Worm (Caenorhabditis elegans) whole organism, L2 larva: ENCODE measurements around the gene cest-13.

Experiments used
- C34F6.9 ChIP-seq: fragments of 150-350 bp; optimal IDR thresholded peaks from 2 replicates; lab custom pipeline; 2014; ENCODE audit warnings: missing biosample characterization, missing genetic modification characterization
- F13H6.1 ChIP-seq: sonication (generic microtip); optimal IDR thresholded peaks from 2 replicates; lab custom pipeline; 2016; ENCODE audit warnings: missing genetic modification characterization, missing compliant biosample characterization
- R02D3.7 ChIP-seq: fragments of 150-350 bp; optimal IDR thresholded peaks from 2 replicates; lab custom pipeline; 2014; ENCODE audit warnings: missing biosample characterization, missing genetic modification characterization
- Y55F3AM.14 ChIP-seq: fragments of 200-800 bp; sonication (Bioruptor generic); optimal IDR thresholded peaks from 2 replicates; lab custom pipeline; 2018; ENCODE audit warnings: mild to moderate bottlenecking, missing genetic modification characterization, missing compliant biosample characterization
- aly-2 ChIP-seq: fragments of 150-350 bp; optimal IDR thresholded peaks from 2 replicates; lab custom pipeline; 2014; ENCODE audit warnings: missing biosample characterization, missing genetic modification characterization
- ama-1 ChIP-seq: fragments of 150-350 bp; optimal IDR thresholded peaks from 2 replicates; lab custom pipeline; 2018; ENCODE audit warnings: inconsistent platforms
- blmp-1 ChIP-seq: sonication (generic microtip); optimal IDR thresholded peaks from 2 replicates; lab custom pipeline; 2017; ENCODE audit warnings: missing genetic modification characterization, mild to moderate bottlenecking, missing compliant biosample characterization, antibody characterized with exemption, moderate library complexity; ENCODE audit not compliant: insufficient read depth
- ceh-82 ChIP-seq: fragments of 150-350 bp; optimal IDR thresholded peaks from 2 replicates; lab custom pipeline; 2014; ENCODE audit warnings: missing biosample characterization, missing genetic modification characterization
- crh-2 ChIP-seq: sonication (generic microtip); optimal IDR thresholded peaks from 2 replicates; lab custom pipeline; 2017; ENCODE audit warnings: missing biosample characterization, missing genetic modification characterization
- dmd-4 ChIP-seq: sonication (generic microtip); optimal IDR thresholded peaks from 2 replicates; lab custom pipeline; 2017; ENCODE audit warnings: missing biosample characterization, missing genetic modification characterization
- elt-3 ChIP-seq: sonication (generic microtip); optimal IDR thresholded peaks from 2 replicates; lab custom pipeline; 2017; ENCODE audit warnings: missing biosample characterization, missing genetic modification characterization
- fos-1 ChIP-seq: fragments of 150-350 bp; optimal IDR thresholded peaks from 2 replicates; lab custom pipeline; 2014; ENCODE audit warnings: missing biosample characterization, missing genetic modification characterization
- gmeb-1 ChIP-seq: fragments of 150-350 bp; optimal IDR thresholded peaks from 2 replicates; lab custom pipeline; 2014; ENCODE audit warnings: missing biosample characterization, missing genetic modification characterization
- lin-11 ChIP-seq: fragments of 150-350 bp; sonication (generic microtip); optimal IDR thresholded peaks from 2 replicates; lab custom pipeline; 2014; ENCODE audit warnings: missing biosample characterization, missing genetic modification characterization, inconsistent platforms, mixed read lengths
- lin-39 ChIP-seq: fragments of 150-350 bp; optimal IDR thresholded peaks from 2 replicates; lab custom pipeline; 2014; ENCODE audit warnings: missing biosample characterization, missing genetic modification reagents, missing genetic modification characterization
- lsy-2 ChIP-seq, 2 experiments: fragments of 150-350 bp in 1 of 2; sonication (generic microtip) in 1 of 2; optimal IDR thresholded peaks; 2 replicates each; lab custom pipeline; 2014 to 2017; ENCODE audit warnings: missing biosample characterization in 2 of 2, missing genetic modification characterization in 2 of 2
- mbf-1 ChIP-seq: sonication (generic microtip); optimal IDR thresholded peaks from 2 replicates; lab custom pipeline; 2017; ENCODE audit warnings: missing biosample characterization, missing genetic modification characterization
- mdl-1 ChIP-seq, 2 experiments: fragments of 150-350 bp in 1 of 2; sonication (generic microtip) in 1 of 2; optimal IDR thresholded peaks; 2 replicates each; lab custom pipeline; 2017; ENCODE audit warnings: missing biosample characterization in 2 of 2, missing genetic modification characterization in 2 of 2
- nhr-10 ChIP-seq: sonication (generic microtip); optimal IDR thresholded peaks from 2 replicates; lab custom pipeline; 2017; ENCODE audit warnings: missing biosample characterization, missing genetic modification characterization
- nhr-12 ChIP-seq: fragments of 150-350 bp; optimal IDR thresholded peaks from 2 replicates; lab custom pipeline; 2014; ENCODE audit warnings: missing biosample characterization, missing genetic modification characterization
- nhr-129 ChIP-seq: fragments of 150-350 bp; optimal IDR thresholded peaks from 2 replicates; lab custom pipeline; 2014; ENCODE audit warnings: missing biosample characterization, missing genetic modification characterization
- nhr-25 ChIP-seq: fragments of 150-350 bp; sonication (generic microtip); optimal IDR thresholded peaks from 3 replicates; lab custom pipeline; 2014; ENCODE audit warnings: missing biosample characterization, missing genetic modification characterization
- nhr-6 ChIP-seq: fragments of 150-350 bp; optimal IDR thresholded peaks from 2 replicates; lab custom pipeline; 2014; ENCODE audit warnings: missing biosample characterization, missing genetic modification characterization
- nhr-77 ChIP-seq: fragments of 150-350 bp; optimal IDR thresholded peaks from 2 replicates; lab custom pipeline; 2014; ENCODE audit warnings: missing biosample characterization, missing genetic modification characterization
- peb-1 ChIP-seq: fragments of 150-350 bp; optimal IDR thresholded peaks from 2 replicates; lab custom pipeline; 2014; ENCODE audit warnings: missing biosample characterization, missing genetic modification characterization
- sem-4 ChIP-seq: fragments of 150-350 bp; optimal IDR thresholded peaks from 2 replicates; lab custom pipeline; 2014; ENCODE audit warnings: missing biosample characterization, missing genetic modification reagents, missing genetic modification characterization
- sma-3 ChIP-seq: sonication (generic microtip); optimal IDR thresholded peaks from 2 replicates; lab custom pipeline; 2016; ENCODE audit warnings: missing genetic modification reagents, missing genetic modification characterization, missing compliant biosample characterization
- sma-9 ChIP-seq, 2 experiments: fragments of 150-350 bp in 1 of 2; sonication (generic microtip) in 1 of 2; optimal IDR thresholded peaks; 2 replicates each; lab custom pipeline; 2014 to 2016; ENCODE audit warnings: missing genetic modification characterization in 2 of 2, mild to moderate bottlenecking in 1 of 2, missing biosample characterization in 1 of 2, missing compliant biosample characterization in 1 of 2, missing genetic modification reagents in 1 of 2, moderate library complexity in 1 of 2
- unc-39 ChIP-seq: fragments of 150-350 bp; optimal IDR thresholded peaks from 2 replicates; lab custom pipeline; 2014; ENCODE audit warnings: missing biosample characterization, missing genetic modification characterization
- unc-55 ChIP-seq: fragments of 150-350 bp; sonication (generic microtip); optimal IDR thresholded peaks from 3 replicates; lab custom pipeline; 2014; ENCODE audit warnings: missing biosample characterization, missing genetic modification reagents, missing genetic modification characterization
- zag-1 ChIP-seq: fragments of 150-350 bp; optimal IDR thresholded peaks from 2 replicates; lab custom pipeline; 2014; ENCODE audit warnings: missing biosample characterization, missing genetic modification characterization
- ztf-1 ChIP-seq: fragments of 200-800 bp; sonication (Bioruptor generic); conservative IDR thresholded peaks from 2 replicates; pipeline ENCODE4 v1.3.6; 2022; ENCODE audit warnings: missing genetic modification characterization, missing compliant biosample characterization
- ztf-11 ChIP-seq: sonication (generic microtip); optimal IDR thresholded peaks from 2 replicates; lab custom pipeline; 2017; ENCODE audit warnings: missing biosample characterization, missing genetic modification characterization
- ztf-4 ChIP-seq: fragments of 150-350 bp; optimal IDR thresholded peaks from 2 replicates; lab custom pipeline; 2014; ENCODE audit warnings: missing biosample characterization, missing genetic modification characterization

The cest-13 gene

ce11 chrX:13759676-13760447 lies at the start of gene cest-13:
TSS of gene cest-13 (plus strand) at chrX:13760237.
- TF ChIP-seq lin-11 (tag; lab: Kevin White, UChicago) (no peak), crh-2 (tag; lab: Kevin White, UChicago) (peak; percentile 44), zag-1 (no peak), nhr-25 (tag; lab: Kevin White, UChicago) (no peak), blmp-1 (tag; lab: Kevin White, UChicago) (no peak), fos-1 (tag; lab: Kevin White, UChicago) (peak; percentile 35), sma-9 (GFP tag; optimal IDR thresholded peaks at IDR 0.05; lab: Kevin White, UChicago) (peak; percentile 67), sma-9 (tag; optimal IDR thresholded peaks at IDR 0.05; lab: Kevin White, UChicago) (no peak), nhr-12 (no peak), ztf-11 (tag; lab: Kevin White, UChicago) (no peak), ztf-4 (tag; lab: Kevin White, UChicago) (no peak), mdl-1 (tag; optimal IDR thresholded peaks at IDR 0.05; lab: Kevin White, UChicago) (no peak), nhr-10 (tag; lab: Kevin White, UChicago) (no peak), aly-2 (no peak), F13H6.1 (tag; lab: Kevin White, UChicago) (no peak), C34F6.9 (no peak), ama-1 (no peak), nhr-6 (tag; lab: Kevin White, UChicago) (no peak), nhr-77 (tag; lab: Kevin White, UChicago) (no peak), dmd-4 (tag; lab: Kevin White, UChicago) (no peak)
- TF ChIP-seq, all 48 proteins: peak for 3

ce11 chrX:13711909-13712308 lies 48.1 kb upstream of the cest-13 start, which contains the start of gene K02D3.2:
TSS of gene K02D3.2 (minus strand) at chrX:13712009.
- TF ChIP-seq peb-1 (tag; lab: Kevin White, UChicago) = no peak
- TF ChIP-seq mbf-1 (tag; lab: Kevin White, UChicago) = no peak
- TF ChIP-seq aly-2 = no peak
- no peak for TF ChIP-seq nhr-25 (tag; lab: Kevin White, UChicago)
- no peak for TF ChIP-seq ztf-11 (tag; lab: Kevin White, UChicago)
- no peak for TF ChIP-seq C34F6.9
- no peak for TF ChIP-seq Y55F3AM.14
- TF ChIP-seq blmp-1 (tag; lab: Kevin White, UChicago) = no peak
- no peak for TF ChIP-seq sma-3
- TF ChIP-seq mdl-1 (tag; optimal IDR thresholded peaks at IDR 0.05; lab: Kevin White, UChicago) = no peak
- no peak for TF ChIP-seq lin-39 (tag; lab: Kevin White, UChicago)
- no peak for TF ChIP-seq ztf-1 (GFP tag; lab: Robert Waterston, UW)

ce11 chrX:13712992-13713391 lies 47.0 kb upstream of the cest-13 start:
- TF ChIP-seq sma-9 (GFP tag; optimal IDR thresholded peaks at IDR 0.05; lab: Kevin White, UChicago) = peak; percentile 44
- no peak for TF ChIP-seq sma-9 (tag; optimal IDR thresholded peaks at IDR 0.05; lab: Kevin White, UChicago)
- peak; percentile 22 for TF ChIP-seq nhr-129
- TF ChIP-seq lsy-2 (tag; optimal IDR thresholded peaks at IDR 0.05; lab: Kevin White, UChicago) = peak in 1 of 2 experiments; percentile 41
- no peak for TF ChIP-seq crh-2 (tag; lab: Kevin White, UChicago)

- TF ChIP-seq ceh-82 (tag; lab: Kevin White, UChicago) = no peak
These were observed 46.2 kb upstream of the cest-13 start, which contains the start of gene K11E4.1 for ce11 chrX:13713857-13714256. TSS of gene K11E4.1 (plus strand) at chrX:13714157.

DNA sequence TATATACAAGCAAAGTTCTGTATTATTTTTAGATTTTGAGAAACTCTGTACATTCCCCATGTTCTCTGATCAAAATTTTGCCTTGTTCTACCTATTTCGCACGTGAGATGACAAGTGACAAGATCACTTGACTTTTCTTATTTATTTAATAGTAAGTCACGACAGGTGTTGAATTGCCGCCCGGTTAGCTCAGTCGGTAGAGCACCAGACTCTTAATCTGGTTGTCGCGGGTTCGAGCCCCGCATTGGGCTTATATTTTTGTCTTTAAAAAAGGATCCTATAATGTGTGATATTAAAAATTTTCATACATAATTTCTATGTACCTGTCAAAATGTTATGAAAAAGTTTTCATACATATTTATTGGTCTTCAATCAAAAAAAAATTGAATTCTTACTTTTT lies 45.3 kb upstream of the cest-13 start:
- TF ChIP-seq unc-55 (no peak), sma-3 (peak; percentile 4), nhr-25 (tag; lab: Kevin White, UChicago) (no peak), fos-1 (tag; lab: Kevin White, UChicago) (peak; percentile 2), sma-9 (GFP tag; optimal IDR thresholded peaks at IDR 0.05; lab: Kevin White, UChicago) (peak; percentile 17), sma-9 (tag; optimal IDR thresholded peaks at IDR 0.05; lab: Kevin White, UChicago) (no peak), crh-2 (tag; lab: Kevin White, UChicago) (no peak), ztf-4 (tag; lab: Kevin White, UChicago) (no peak), lin-11 (tag; lab: Kevin White, UChicago) (no peak), elt-3 (tag; lab: Kevin White, UChicago) (no peak), R02D3.7 (tag; lab: Kevin White, UChicago) (no peak), ama-1 (no peak), sem-4 (tag; lab: Kevin White, UChicago) (no peak), gmeb-1 (tag; lab: Kevin White, UChicago) (peak; percentile 12), aly-2 (no peak), unc-39 (tag; lab: Kevin White, UChicago) (no peak), F13H6.1 (tag; lab: Kevin White, UChicago) (no peak), Y55F3AM.14 (no peak)
